Worm (Caenorhabditis elegans) whole organism, early embryonic: ENCODE data around the gene C26F1.3.

Experiments used
- F13C5.2 ChIP-seq: sonication (generic microtip); optimal IDR thresholded peaks from 2 replicates; lab custom pipeline; 2017; ENCODE audit warnings: mild to moderate bottlenecking, missing genetic modification characterization, inconsistent platforms, missing compliant biosample characterization
- ama-1 ChIP-seq: fragments of 150-350 bp; optimal IDR thresholded peaks from 2 replicates; lab custom pipeline; 2014
- ceh-36 ChIP-seq: sonication (generic microtip); optimal IDR thresholded peaks from 2 replicates; lab custom pipeline; 2016; ENCODE audit warnings: missing genetic modification characterization, inconsistent platforms, missing compliant biosample characterization
- hmg-4 ChIP-seq: fragments of 200-800 bp; sonication (Bioruptor generic); optimal IDR thresholded peaks from 2 replicates; lab custom pipeline; 2018; ENCODE audit warnings: mild to moderate bottlenecking, missing genetic modification characterization, missing compliant biosample characterization
- hnd-1 ChIP-seq: sonication (generic microtip); optimal IDR thresholded peaks from 2 replicates; lab custom pipeline; 2016; ENCODE audit warnings: missing genetic modification characterization, missing compliant biosample characterization
- tbx-11 ChIP-seq: fragments of 200-800 bp; sonication (Bioruptor generic); IDR thresholded peaks from 2 replicates; pipeline ENCODE4 v1.3.6; 2022; ENCODE audit warnings: missing genetic modification characterization, missing compliant biosample characterization
- tbx-37 ChIP-seq: fragments of 200-800 bp; sonication (Bioruptor generic); conservative IDR thresholded peaks from 2 replicates; pipeline ENCODE4 v1.3.6; 2022; ENCODE audit warnings: missing genetic modification reagents, missing genetic modification characterization, missing compliant biosample characterization

DNA sequence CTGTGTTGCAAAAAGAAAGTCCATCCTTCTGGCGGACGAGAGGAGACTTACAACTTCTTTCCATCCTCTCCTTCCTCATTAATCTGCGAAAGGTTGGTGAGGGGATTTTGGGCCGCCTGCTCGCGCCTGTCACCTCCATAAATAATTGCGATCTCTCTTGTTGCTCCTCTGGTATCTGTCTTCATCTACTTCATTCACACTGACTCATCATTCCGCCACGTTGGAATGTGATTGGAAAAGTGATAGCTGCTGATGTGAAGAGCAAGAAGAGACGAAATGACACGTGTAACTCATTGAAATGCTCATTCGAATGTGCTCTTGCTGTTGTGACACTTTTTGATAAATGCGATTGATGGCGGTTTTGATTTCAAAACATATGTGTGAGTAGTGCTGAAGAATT is 45.6 kb downstream of the C26F1.3 start:
- TF ChIP-seq hmg-4 (GFP tag; lab: Kevin White, UChicago) (no peak), ama-1 (no peak), tbx-11 (no peak), F13C5.2 (tag; lab: Kevin White, UChicago) (no peak), tbx-37 (GFP tag; lab: Robert Waterston, UW) (no peak), ceh-36 (no peak), hnd-1 (tag; lab: Kevin White, UChicago) (no peak)
